Fruit fly (Drosophila melanogaster) whole organism, embryonic: ENCODE data around the gene CG12773.
A peak's percentile ranks its signal among the peaks of the same experiment; 100 is the strongest.

Experiments used
- CG10543 ChIP-seq: fragments of 200-800 bp; sonication (Bioruptor generic); optimal IDR thresholded peaks from 3 replicates; lab custom pipeline; 2017; ENCODE audit warnings: missing biosample characterization, mild to moderate bottlenecking, missing genetic modification characterization, moderate library complexity
- CG10565 ChIP-seq: fragments of 200-800 bp; sonication (Bioruptor generic); optimal IDR thresholded peaks from 3 replicates; lab custom pipeline; 2016; ENCODE audit warnings: missing biosample characterization, mild to moderate bottlenecking, missing genetic modification characterization
- CG10654 ChIP-seq: fragments of 200-800 bp; sonication (Bioruptor generic); optimal IDR thresholded peaks from 2 replicates; lab custom pipeline; 2016; ENCODE audit warnings: missing biosample characterization, missing genetic modification characterization
- CG10959 ChIP-seq: fragments of 200-800 bp; sonication (Bioruptor generic); IDR thresholded peaks from 2 replicates; pipeline ENCODE4 v1.3.6; 2022; ENCODE audit warnings: missing biosample characterization, missing genetic modification characterization
- CG11456 ChIP-seq: fragments of 200-800 bp; sonication (Bioruptor generic); IDR thresholded peaks from 3 replicates; pipeline ENCODE4 v1.3.6; 2022; ENCODE audit warnings: missing biosample characterization, missing genetic modification characterization
- CG13123 ChIP-seq: fragments of 200-800 bp; sonication (Bioruptor generic); optimal IDR thresholded peaks from 2 replicates; lab custom pipeline; 2016; ENCODE audit warnings: missing biosample characterization, missing genetic modification characterization
- CG14441 ChIP-seq: fragments of 200-800 bp; sonication (Bioruptor generic); IDR thresholded peaks from 2 replicates; pipeline ENCODE4 v1.3.6; 2022; ENCODE audit warnings: missing biosample characterization, missing genetic modification characterization
- CG17359 ChIP-seq: fragments of 200-800 bp; sonication (Bioruptor generic); optimal IDR thresholded peaks from 3 replicates; lab custom pipeline; 2018; ENCODE audit warnings: missing biosample characterization, mild to moderate bottlenecking, missing genetic modification characterization, moderate library complexity
- CG18476 ChIP-seq: fragments of 200-800 bp; sonication (Bioruptor generic); optimal IDR thresholded peaks from 2 replicates; lab custom pipeline; 2016; ENCODE audit warnings: missing biosample characterization, mild to moderate bottlenecking, missing genetic modification characterization
- CG18764 ChIP-seq: fragments of 200-800 bp; sonication (Bioruptor generic); optimal IDR thresholded peaks from 3 replicates; lab custom pipeline; 2016; ENCODE audit warnings: missing biosample characterization, missing genetic modification characterization
- CG2202 ChIP-seq: fragments of 200-800 bp; sonication (Bioruptor generic); optimal IDR thresholded peaks from 2 replicates; lab custom pipeline; 2018; ENCODE audit warnings: missing biosample characterization, mild to moderate bottlenecking, missing genetic modification characterization
- CG2678 ChIP-seq: fragments of 200-800 bp; sonication (Bioruptor generic); optimal IDR thresholded peaks from 3 replicates; lab custom pipeline; 2019; ENCODE audit warnings: missing biosample characterization, mild to moderate bottlenecking, missing genetic modification characterization, moderate library complexity
- CG30020 ChIP-seq: fragments of 200-800 bp; optimal IDR thresholded peaks from 2 replicates; lab custom pipeline; 2019; ENCODE audit warnings: missing biosample characterization, mild to moderate bottlenecking, missing genetic modification characterization, moderate library complexity
- CG3163 ChIP-seq: fragments of 200-800 bp; sonication (Bioruptor generic); optimal IDR thresholded peaks from 3 replicates; lab custom pipeline; 2016; ENCODE audit warnings: missing biosample characterization, missing genetic modification characterization
- CG32772 ChIP-seq: fragments of 200-800 bp; sonication (Bioruptor generic); IDR thresholded peaks from 2 replicates; pipeline ENCODE4 v1.3.6; 2022; ENCODE audit warnings: missing biosample characterization, missing genetic modification characterization
- CG5180 ChIP-seq: fragments of 200-800 bp; sonication (Bioruptor generic); optimal IDR thresholded peaks from 3 replicates; lab custom pipeline; 2017; ENCODE audit warnings: missing biosample characterization, missing genetic modification characterization, mild to moderate bottlenecking, moderate library complexity, missing genetic modification reagents
- CrebB ChIP-seq: fragments of 200-800 bp; sonication (Bioruptor generic); optimal IDR thresholded peaks from 3 replicates; lab custom pipeline; 2018; ENCODE audit warnings: missing biosample characterization, mild to moderate bottlenecking, missing genetic modification characterization
- Dfd ChIP-seq, 2 experiments: fragments of >200 bp; optimal IDR thresholded peaks; 2 replicates each; lab custom pipeline; 2017; ENCODE audit warnings: missing biosample characterization in 2 of 2, missing genetic modification characterization in 2 of 2
- Doc2 ChIP-seq: fragments of 200-800 bp; sonication (Bioruptor generic); IDR thresholded peaks from 2 replicates; pipeline ENCODE4 v1.3.6; 2022; ENCODE audit warnings: missing biosample characterization, missing genetic modification characterization
- Dp ChIP-seq: fragments of 200-800 bp; sonication (Bioruptor generic); optimal IDR thresholded peaks from 2 replicates; lab custom pipeline; 2018; ENCODE audit warnings: missing biosample characterization, mild to moderate bottlenecking, missing genetic modification characterization, moderate library complexity
- Eip74EF ChIP-seq, 2 experiments: fragments of 200-800 bp in 1 of 2; fragments of >200 bp in 1 of 2; sonication (Bioruptor generic) in 1 of 2; optimal IDR thresholded peaks; 2 replicates each; lab custom pipeline; 2017 to 2019; ENCODE audit warnings: missing biosample characterization in 2 of 2, missing genetic modification characterization in 2 of 2, mild to moderate bottlenecking in 1 of 2, moderate library complexity in 1 of 2
- Ets65A ChIP-seq: fragments of 200-800 bp; sonication (Bioruptor generic); peaks from one replicate; lab custom pipeline; 2016; ENCODE audit warnings: missing biosample characterization, missing genetic modification characterization
- Ets97D ChIP-seq: fragments of 200-800 bp; sonication (Bioruptor generic); optimal IDR thresholded peaks from 3 replicates; lab custom pipeline; 2016; ENCODE audit warnings: missing biosample characterization, missing genetic modification characterization
- Fer3 ChIP-seq: fragments of 200-800 bp; sonication (Bioruptor generic); optimal IDR thresholded peaks from 2 replicates; lab custom pipeline; 2018; ENCODE audit warnings: missing biosample characterization, mild to moderate bottlenecking, missing genetic modification characterization, moderate library complexity
- Gsc ChIP-seq: fragments of 200-800 bp; sonication (Bioruptor generic); IDR thresholded peaks from 2 replicates; pipeline ENCODE4 v1.3.6; 2022; ENCODE audit warnings: missing biosample characterization, missing genetic modification characterization
- HLH3B ChIP-seq: fragments of 200-800 bp; sonication (Bioruptor generic); IDR thresholded peaks from 2 replicates; pipeline ENCODE4 v1.3.6; 2022; ENCODE audit warnings: missing biosample characterization, missing genetic modification characterization
- HmgZ ChIP-seq: fragments of 200-800 bp; sonication (Bioruptor generic); optimal IDR thresholded peaks from 2 replicates; lab custom pipeline; 2018; ENCODE audit warnings: missing biosample characterization, mild to moderate bottlenecking, missing genetic modification characterization
- PHDP ChIP-seq: fragments of 200-800 bp; sonication (Bioruptor generic); optimal IDR thresholded peaks from 3 replicates; lab custom pipeline; 2018; ENCODE audit warnings: missing biosample characterization, mild to moderate bottlenecking, missing genetic modification characterization, moderate library complexity
- Pdp1 ChIP-seq, 2 experiments: fragments of 200-800 bp; sonication (Bioruptor generic); optimal IDR thresholded peaks; 3 replicates each; lab custom pipeline; 2016; ENCODE audit warnings: missing biosample characterization in 2 of 2, missing genetic modification characterization in 2 of 2, mild to moderate bottlenecking in 1 of 2, moderate library complexity in 1 of 2
- Sox100B ChIP-seq: fragments of 200-800 bp; sonication (Bioruptor generic); optimal IDR thresholded peaks from 3 replicates; lab custom pipeline; 2018; ENCODE audit warnings: missing biosample characterization, mild to moderate bottlenecking, missing genetic modification characterization
- Sry-β ChIP-seq: fragments of 200-800 bp; sonication (Bioruptor generic); optimal IDR thresholded peaks from 2 replicates; lab custom pipeline; 2018; ENCODE audit warnings: missing biosample characterization, mild to moderate bottlenecking, missing genetic modification characterization, moderate library complexity
- Stat92E ChIP-seq, 3 experiments: fragments of >200 bp in 2 of 3; fragments of 200-800 bp in 1 of 3; sonication (Bioruptor generic) in 1 of 3; optimal IDR thresholded peaks; 2 replicates each; lab custom pipeline; 2017 to 2019; ENCODE audit warnings: missing biosample characterization in 3 of 3, missing genetic modification characterization in 3 of 3, mild to moderate bottlenecking in 1 of 3, moderate library complexity in 1 of 3
- TFAM ChIP-seq: fragments of 200-800 bp; sonication (Bioruptor generic); optimal IDR thresholded peaks from 2 replicates; lab custom pipeline; 2017; ENCODE audit warnings: missing biosample characterization, missing genetic modification characterization, inconsistent platforms
- Xrp1 ChIP-seq: fragments of 200-800 bp; sonication (Bioruptor generic); IDR thresholded peaks from 2 replicates; pipeline ENCODE4 v1.3.6; 2022; ENCODE audit warnings: missing biosample characterization, missing genetic modification characterization
- YL-1 ChIP-seq: fragments of 200-800 bp; sonication (Bioruptor generic); optimal IDR thresholded peaks from 3 replicates; lab custom pipeline; 2017; ENCODE audit warnings: missing biosample characterization, mild to moderate bottlenecking, missing genetic modification characterization
- ara ChIP-seq: fragments of 200-800 bp; sonication (Bioruptor generic); IDR thresholded peaks from 2 replicates; pipeline ENCODE4 v1.3.6; 2022; ENCODE audit warnings: missing biosample characterization, missing genetic modification characterization
- btn ChIP-seq: fragments of 200-800 bp; sonication (Bioruptor generic); optimal IDR thresholded peaks from 2 replicates; lab custom pipeline; 2016; ENCODE audit warnings: missing biosample characterization, missing genetic modification characterization
- chif ChIP-seq, 2 experiments: fragments of 200-800 bp; sonication (Bioruptor generic); optimal IDR thresholded peaks; 3 replicates each; lab custom pipeline; 2016; ENCODE audit warnings: missing biosample characterization in 2 of 2, missing genetic modification characterization in 2 of 2
- crol ChIP-seq: fragments of 200-800 bp; sonication (Bioruptor generic); IDR thresholded peaks from 2 replicates; pipeline ENCODE4 v1.3.6; 2022; ENCODE audit warnings: missing biosample characterization, missing genetic modification characterization
- gem ChIP-seq: fragments of 200-800 bp; sonication (Bioruptor generic); optimal IDR thresholded peaks from 2 replicates; lab custom pipeline; 2019; ENCODE audit warnings: missing biosample characterization, mild to moderate bottlenecking, missing genetic modification characterization, moderate library complexity
- gfzf ChIP-seq: fragments of 200-800 bp; sonication (Bioruptor generic); optimal IDR thresholded peaks from 2 replicates; lab custom pipeline; 2016; ENCODE audit warnings: missing biosample characterization, mild to moderate bottlenecking, missing genetic modification characterization, moderate library complexity
- h ChIP-seq: fragments of >200 bp; optimal IDR thresholded peaks from 2 replicates; lab custom pipeline; 2017
- pum ChIP-seq: fragments of 200-800 bp; sonication (Bioruptor generic); optimal IDR thresholded peaks from 2 replicates; lab custom pipeline; 2016; ENCODE audit warnings: missing biosample characterization, missing genetic modification characterization
- pzg ChIP-seq: fragments of 200-800 bp; sonication (Bioruptor generic); optimal IDR thresholded peaks from 3 replicates; lab custom pipeline; 2018; ENCODE audit warnings: missing biosample characterization, mild to moderate bottlenecking, missing genetic modification characterization, moderate library complexity
- run ChIP-seq: fragments of 200-800 bp; sonication (Bioruptor generic); optimal IDR thresholded peaks from 3 replicates; lab custom pipeline; 2018; ENCODE audit warnings: missing biosample characterization, mild to moderate bottlenecking, missing genetic modification characterization
- sens-2 ChIP-seq: fragments of 200-800 bp; sonication (Bioruptor generic); IDR thresholded peaks from 2 replicates; pipeline ENCODE4 v1.3.6; 2022; ENCODE audit warnings: missing biosample characterization, missing genetic modification characterization
- stc ChIP-seq: fragments of 200-800 bp; sonication (Bioruptor generic); IDR thresholded peaks from 2 replicates; pipeline ENCODE4 v1.3.6; 2022; ENCODE audit warnings: missing biosample characterization, missing genetic modification characterization
- tgo ChIP-seq: fragments of 200-800 bp; sonication (Bioruptor generic); IDR thresholded peaks from 3 replicates; pipeline ENCODE4 v1.3.6; 2022; ENCODE audit warnings: missing biosample characterization, missing genetic modification characterization
- trem ChIP-seq: fragments of 200-800 bp; optimal IDR thresholded peaks from 3 replicates; lab custom pipeline; 2019; ENCODE audit warnings: missing biosample characterization, mild to moderate bottlenecking, missing genetic modification characterization, moderate library complexity
- wdn ChIP-seq: fragments of 200-800 bp; sonication (Bioruptor generic); IDR thresholded peaks from 2 replicates; pipeline ENCODE4 v1.3.6; 2022; ENCODE audit warnings: missing biosample characterization, missing genetic modification characterization
- yki ChIP-seq: fragments of >200 bp; optimal IDR thresholded peaks from 3 replicates; lab custom pipeline; 2018

Gene CG12773

dm6 chrX:1387149-1387752 is 33.5 kb upstream of the CG12773 start (continued):
- TF ChIP-seq CG2202 (tag; lab: Kevin White, UChicago), result no peak
- TF ChIP-seq TFAM (GFP tag; lab: Kevin White, UChicago), result no peak
- TF ChIP-seq tgo (GFP tag; lab: Robert Waterston, UW), result no peak
- no peak for TF ChIP-seq CG30020
- no peak for TF ChIP-seq CG18476 (GFP tag; lab: Kevin White, UChicago)
- TF ChIP-seq CG10565 (GFP tag; lab: Kevin White, UChicago), result no peak
- TF ChIP-seq gfzf (GFP tag; lab: Kevin White, UChicago), result no peak
- TF ChIP-seq Xrp1 (GFP tag; lab: Robert Waterston, UW), result 0 out of 2 replicates have a peak, but pooled peaks have one; percentile 22
- TF ChIP-seq Sry-β, result peak; percentile 15
- TF ChIP-seq CG32772 (GFP tag; lab: Robert Waterston, UW), result no peak
- no peak for TF ChIP-seq CrebB (tag; lab: Kevin White, UChicago)
- TF ChIP-seq CG14441 (GFP tag; lab: Robert Waterston, UW), result no peak
- no peak for TF ChIP-seq Eip74EF (GFP tag; optimal IDR thresholded peaks at IDR 0.05; lab: Kevin White, UChicago)
- TF ChIP-seq yki (lab: Kevin White, UChicago), result no peak
- no peak for TF ChIP-seq Sox100B
- no peak for TF ChIP-seq CG10654 (GFP tag; lab: Kevin White, UChicago)
- TF ChIP-seq trem (tag; lab: Kevin White, UChicago), result no peak
- TF ChIP-seq YL-1 (GFP tag; lab: Kevin White, UChicago), result no peak
- peak; percentile 28 for TF ChIP-seq HmgZ (tag; lab: Kevin White, UChicago)
- TF ChIP-seq chif (GFP tag; optimal IDR thresholded peaks at IDR 0.05; lab: Kevin White, UChicago), result no peak
- peak; percentile 2 for TF ChIP-seq CG17359 (tag; lab: Kevin White, UChicago)
- TF ChIP-seq CG3163, result no peak
- no peak for TF ChIP-seq Ets97D (GFP tag; lab: Kevin White, UChicago)
- no peak for TF ChIP-seq sens-2 (GFP tag; lab: Robert Waterston, UW)
- TF ChIP-seq Gsc (GFP tag; lab: Robert Waterston, UW), result no peak
- no peak for TF ChIP-seq Stat92E (GFP tag; optimal IDR thresholded peaks at IDR 0.05; lab: Kevin White, UChicago)
- TF ChIP-seq Ets65A (GFP tag; lab: Kevin White, UChicago), result no peak
- TF ChIP-seq CG18764 (GFP tag; lab: Kevin White, UChicago), result no peak
- no peak for TF ChIP-seq ara
- no peak for TF ChIP-seq pzg
- 0 out of 2 replicates have a peak, but pooled peaks have one; percentile 19 for TF ChIP-seq stc
- peak in 1 of 2 experiments; percentile 22 for TF ChIP-seq Pdp1 (GFP tag; optimal IDR thresholded peaks at IDR 0.05; lab: Kevin White, UChicago)
- TF ChIP-seq wdn (GFP tag; lab: Robert Waterston, UW), result no peak
- no peak for TF ChIP-seq Dp (GFP tag; lab: Kevin White, UChicago)
- TF ChIP-seq run, result peak; percentile 0
- peak; percentile 11 for TF ChIP-seq CG5180
- TF ChIP-seq crol (GFP tag; lab: Robert Waterston, UW), result peak; percentile 85
- no peak for TF ChIP-seq Dfd (GFP tag; optimal IDR thresholded peaks at IDR 0.05; lab: Kevin White, UChicago)
- TF ChIP-seq PHDP (tag; lab: Kevin White, UChicago), result no peak
- TF ChIP-seq Doc2 (GFP tag; lab: Robert Waterston, UW), result no peak
- no peak for TF ChIP-seq h (lab: Kevin White, UChicago)
- TF ChIP-seq CG10543 (GFP tag; lab: Kevin White, UChicago), result peak; percentile 72
- TF ChIP-seq CG13123 (GFP tag; lab: Kevin White, UChicago), result no peak
- no peak for TF ChIP-seq btn
- TF ChIP-seq CG2678 (tag; lab: Kevin White, UChicago), result peak; percentile 35
- no peak for TF ChIP-seq pum (GFP tag; lab: Kevin White, UChicago)
- TF ChIP-seq CG10959 (GFP tag; lab: Robert Waterston, UW), result no peak
- TF ChIP-seq Fer3 (tag; lab: Kevin White, UChicago), result no peak
- TF ChIP-seq gem (tag; lab: Kevin White, UChicago), result no peak
- TF ChIP-seq CG11456 (GFP tag; lab: Robert Waterston, UW), result no peak
- peak; percentile 7; the same call in 1 of the 2 replicates for TF ChIP-seq HLH3B
